Fruit fly (Drosophila melanogaster) whole organism: ENCODE results near the gene CG14795.

ENCODE experiments used
- Dll ChIP-seq: fragments of >200 bp; optimal IDR thresholded peaks from 2 replicates; lab custom pipeline; 2017
- EcR ChIP-seq, 2 experiments: fragments of >200 bp; optimal IDR thresholded peaks; 2 replicates each; lab custom pipeline; 2017; ENCODE audit warnings: missing biosample characterization in 2 of 2, missing genetic modification characterization in 2 of 2, missing genetic modification reagents in 2 of 2
- psq ChIP-seq: fragments of >200 bp; optimal IDR thresholded peaks from 2 replicates; lab custom pipeline; 2017
- usp ChIP-seq: fragments of >200 bp; optimal IDR thresholded peaks from 2 replicates; lab custom pipeline; 2017; ENCODE audit warnings: missing biosample characterization, missing genetic modification characterization, mixed read lengths

dm6 chrX:1464033-1464432 lies 48.6 kb downstream of the CG14795 start, which contains the start of gene Ns3:
- TF ChIP-seq usp (GFP tag; lab: Kevin White, UChicago) (no peak), psq (lab: Kevin White, UChicago) (no peak), Dll (lab: Kevin White, UChicago) (no peak), EcR (GFP tag; optimal IDR thresholded peaks at IDR 0.05; lab: Kevin White, UChicago) (no peak)
